Fruit fly (Drosophila melanogaster) whole organism: ENCODE results near the gene eIF3i.

ENCODE experiments used
- CG8478 ChIP-seq: fragments of >200 bp; optimal IDR thresholded peaks from 2 replicates; lab custom pipeline; 2018; ENCODE audit warnings: inconsistent platforms
- Dll ChIP-seq: fragments of >200 bp; optimal IDR thresholded peaks from 2 replicates; lab custom pipeline; 2017
- pan ChIP-seq: fragments of >200 bp; optimal IDR thresholded peaks from 2 replicates; lab custom pipeline; 2017
- usp ChIP-seq: fragments of >200 bp; optimal IDR thresholded peaks from 2 replicates; lab custom pipeline; 2017; ENCODE audit warnings: missing biosample characterization, missing genetic modification characterization, mixed read lengths

DNA sequence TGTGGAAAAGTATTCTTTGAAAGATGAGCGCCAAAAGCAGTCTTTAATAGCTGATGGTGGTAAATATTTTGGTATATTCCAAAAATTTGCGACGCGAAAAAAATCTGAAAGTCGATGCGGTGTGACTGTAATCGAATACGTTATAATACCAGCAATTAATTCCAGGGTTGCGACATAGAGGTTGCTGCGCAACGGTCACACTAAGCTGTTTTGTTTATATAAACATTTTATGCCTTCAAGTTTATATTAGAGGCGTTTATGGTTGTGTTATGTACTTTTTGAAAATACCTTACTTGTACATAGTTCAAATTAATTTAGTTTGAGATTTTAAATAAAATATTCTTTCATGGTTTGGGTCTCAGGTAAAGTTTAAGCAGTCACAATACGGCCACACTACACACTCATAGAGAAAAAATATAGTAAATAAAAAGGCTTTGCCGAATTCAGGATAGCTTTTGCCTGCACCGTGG is 3.8 kb upstream of the eIF3i start, which contains the start of gene CG14043:
- no peak for TF ChIP-seq Dll (lab: Kevin White, UChicago)
- no peak for TF ChIP-seq pan (lab: Kevin White, UChicago)
- TF ChIP-seq usp = no peak
- no peak for TF ChIP-seq CG8478
